Worm (Caenorhabditis elegans) whole organism, late embryonic: ENCODE data around the gene F27E5.5.

Experiments
- C08G9.2 ChIP-seq: sonication (generic microtip); optimal IDR thresholded peaks from 2 replicates; lab custom pipeline; 2016; ENCODE audit warnings: mild to moderate bottlenecking, missing genetic modification characterization, moderate library complexity, missing compliant biosample characterization
- T23F11.4 ChIP-seq: fragments of 200-800 bp; sonication (Bioruptor generic); optimal IDR thresholded peaks from 2 replicates; lab custom pipeline; 2018; ENCODE audit warnings: mild to moderate bottlenecking, missing genetic modification characterization, missing compliant biosample characterization
- Y22D7AL.16 ChIP-seq: sonication (generic microtip); optimal IDR thresholded peaks from 2 replicates; lab custom pipeline; 2016; ENCODE audit warnings: missing genetic modification characterization, missing compliant biosample characterization
- ama-1 ChIP-seq: fragments of 150-350 bp; optimal IDR thresholded peaks from 2 replicates; lab custom pipeline; 2014
- ceh-14 ChIP-seq: sonication (generic microtip); optimal IDR thresholded peaks from 2 replicates; lab custom pipeline; 2016; ENCODE audit warnings: missing genotype, missing genetic modification characterization, missing compliant biosample characterization
- ceh-18 ChIP-seq: sonication (generic microtip); optimal IDR thresholded peaks from 2 replicates; lab custom pipeline; 2016; ENCODE audit warnings: missing genetic modification characterization, missing compliant biosample characterization
- ceh-19 ChIP-seq: fragments of 200-800 bp; sonication (Bioruptor generic); optimal IDR thresholded peaks from 2 replicates; lab custom pipeline; 2018; ENCODE audit warnings: mild to moderate bottlenecking, missing genetic modification characterization, missing compliant biosample characterization
- ceh-2 ChIP-seq: sonication (generic microtip); optimal IDR thresholded peaks from 2 replicates; lab custom pipeline; 2016; ENCODE audit warnings: missing genotype, missing genetic modification characterization, missing compliant biosample characterization
- ceh-22 ChIP-seq: sonication (generic microtip); optimal IDR thresholded peaks from 2 replicates; lab custom pipeline; 2017; ENCODE audit warnings: missing biosample characterization, missing genetic modification characterization
- ceh-24 ChIP-seq: sonication (generic microtip); optimal IDR thresholded peaks from 2 replicates; lab custom pipeline; 2016; ENCODE audit warnings: mild to moderate bottlenecking, missing genetic modification characterization, missing compliant biosample characterization
- ceh-31 ChIP-seq: sonication (generic microtip); optimal IDR thresholded peaks from 2 replicates; lab custom pipeline; 2016; ENCODE audit warnings: missing genetic modification characterization, missing compliant biosample characterization
- ceh-45 ChIP-seq: fragments of 200-800 bp; sonication (Bioruptor generic); IDR thresholded peaks from 2 replicates; pipeline ENCODE4 v1.3.6; 2022; ENCODE audit warnings: missing genetic modification reagents, missing genetic modification characterization, missing compliant biosample characterization
- ceh-9 ChIP-seq: sonication (generic microtip); optimal IDR thresholded peaks from 2 replicates; lab custom pipeline; 2016; ENCODE audit warnings: mild to moderate bottlenecking, missing genetic modification characterization, inconsistent platforms, missing compliant biosample characterization
- che-1 ChIP-seq: sonication (generic microtip); optimal IDR thresholded peaks from 2 replicates; lab custom pipeline; 2016; ENCODE audit warnings: mild to moderate bottlenecking, missing genetic modification characterization, missing compliant biosample characterization
- dmd-4 ChIP-seq: sonication (generic microtip); optimal IDR thresholded peaks from 2 replicates; lab custom pipeline; 2016; ENCODE audit warnings: borderline replicate concordance, missing genetic modification characterization, missing compliant biosample characterization
- elt-2 ChIP-seq: sonication (generic microtip); optimal IDR thresholded peaks from 2 replicates; lab custom pipeline; 2016; ENCODE audit warnings: missing genetic modification reagents, missing genetic modification characterization, missing compliant biosample characterization
- elt-4 ChIP-seq: sonication (generic microtip); optimal IDR thresholded peaks from 2 replicates; lab custom pipeline; 2016; ENCODE audit warnings: missing genetic modification characterization, missing compliant biosample characterization
- gmeb-2 ChIP-seq: sonication (generic microtip); optimal IDR thresholded peaks from 2 replicates; lab custom pipeline; 2016; ENCODE audit warnings: missing genetic modification characterization, inconsistent platforms, missing compliant biosample characterization
- hlh-13 ChIP-seq: fragments of 200-800 bp; sonication (Bioruptor generic); optimal IDR thresholded peaks from 2 replicates; lab custom pipeline; 2018; ENCODE audit warnings: mild to moderate bottlenecking, missing genetic modification characterization, missing compliant biosample characterization
- hlh-30 ChIP-seq: sonication (generic microtip); optimal IDR thresholded peaks from 2 replicates; lab custom pipeline; 2017; ENCODE audit warnings: antibody characterized with exemption, missing genetic modification characterization, missing compliant biosample characterization; ENCODE audit not compliant: insufficient read depth
- hlh-6 ChIP-seq: sonication (generic microtip); optimal IDR thresholded peaks from 2 replicates; lab custom pipeline; 2016; ENCODE audit warnings: missing genotype, missing genetic modification characterization, missing compliant biosample characterization
- madf-2 ChIP-seq: sonication (generic microtip); optimal IDR thresholded peaks from 2 replicates; lab custom pipeline; 2017; ENCODE audit warnings: missing genetic modification characterization, missing compliant biosample characterization
- mec-3 ChIP-seq: sonication (generic microtip); optimal IDR thresholded peaks from 2 replicates; lab custom pipeline; 2016; ENCODE audit warnings: borderline replicate concordance, missing genetic modification characterization, missing compliant biosample characterization
- npax-4 ChIP-seq: sonication (generic microtip); optimal IDR thresholded peaks from 2 replicates; lab custom pipeline; 2016; ENCODE audit warnings: missing genetic modification characterization, missing compliant biosample characterization
- pax-1 ChIP-seq: fragments of 150-350 bp; optimal IDR thresholded peaks from 2 replicates; lab custom pipeline; 2014; ENCODE audit warnings: missing biosample characterization, missing genetic modification characterization
- pha-4 ChIP-seq: fragments of 150-350 bp; optimal IDR thresholded peaks from 2 replicates; lab custom pipeline; 2018; ENCODE audit warnings: missing biosample characterization, missing genetic modification reagents, missing genetic modification characterization
- pqm-1 ChIP-seq: sonication (generic microtip); optimal IDR thresholded peaks from 2 replicates; lab custom pipeline; 2016; ENCODE audit warnings: missing genetic modification characterization, missing compliant biosample characterization
- sdc-2 ChIP-seq: sonication (generic microtip); optimal IDR thresholded peaks from 2 replicates; lab custom pipeline; 2016; ENCODE audit warnings: missing genotype, missing genetic modification characterization, missing compliant biosample characterization
- sox-2 ChIP-seq: fragments of 200-800 bp; sonication (Bioruptor generic); IDR thresholded peaks from 2 replicates; pipeline ENCODE4 v1.3.6; 2022; ENCODE audit warnings: missing genetic modification reagents, missing genetic modification characterization, missing compliant biosample characterization
- sox-4 ChIP-seq: sonication (generic microtip); optimal IDR thresholded peaks from 2 replicates; lab custom pipeline; 2017; ENCODE audit warnings: mild to moderate bottlenecking, missing genetic modification characterization, inconsistent platforms, missing compliant biosample characterization
- unc-42 ChIP-seq: sonication (generic microtip); optimal IDR thresholded peaks from 2 replicates; lab custom pipeline; 2016; ENCODE audit warnings: missing genotype, missing genetic modification characterization, missing compliant biosample characterization

The F27E5.5 gene

ce11 chrII:10098428-10098827 is 33.2 kb downstream of the F27E5.5 start:
- TF ChIP-seq pha-4 (no peak), ceh-22 (tag; lab: Kevin White, UChicago) (no peak), gmeb-2 (no peak), dmd-4 (tag; lab: Kevin White, UChicago) (no peak), ceh-19 (no peak), C08G9.2 (tag; lab: Kevin White, UChicago) (no peak), hlh-6 (no peak), ceh-24 (tag; lab: Kevin White, UChicago) (no peak), ceh-14 (tag; lab: Kevin White, UChicago) (no peak), pax-1 (tag; lab: Kevin White, UChicago) (no peak), elt-2 (no peak), npax-4 (tag; lab: Kevin White, UChicago) (no peak), ceh-45 (GFP tag; lab: Robert Waterston, UW) (no peak), ceh-31 (tag; lab: Kevin White, UChicago) (no peak), hlh-13 (GFP tag; lab: Kevin White, UChicago) (no peak), Y22D7AL.16 (tag; lab: Kevin White, UChicago) (no peak), ceh-18 (tag; lab: Kevin White, UChicago) (no peak), elt-4 (no peak), pqm-1 (no peak), ceh-2 (no peak)

- TF ChIP-seq mec-3 (tag; lab: Kevin White, UChicago) (no peak), sox-4 (tag; lab: Kevin White, UChicago) (no peak), ama-1 (lab: Kevin White, UChicago) (no peak), elt-2 (peak; percentile 74), che-1 (tag; lab: Kevin White, UChicago) (no peak)
These were observed 36.4 kb downstream of the F27E5.5 start for ce11 chrII:10095224-10095623.

ce11 chrII:10094190-10094923 is 37.3 kb downstream of the F27E5.5 start, which contains the start of gene lact-2:
lact-2 (plus strand) TSS chrII:10094873.
- TF ChIP-seq madf-2 (tag; lab: Kevin White, UChicago), result no peak
- no peak for TF ChIP-seq ceh-9 (tag; lab: Kevin White, UChicago)
- TF ChIP-seq sox-2 (GFP tag; lab: Robert Waterston, UW), result no peak
- TF ChIP-seq ceh-14 (tag; lab: Kevin White, UChicago), result no peak

ce11 chrII:10093120-10093519 is 38.5 kb downstream of the F27E5.5 start:
- no peak for TF ChIP-seq sdc-2 (tag; lab: Kevin White, UChicago)
- no peak for TF ChIP-seq hlh-30 (tag; lab: Kevin White, UChicago)
- no peak for TF ChIP-seq che-1 (tag; lab: Kevin White, UChicago)

ce11 chrII:10084482-10084881 is 47.2 kb downstream of the F27E5.5 start:
- no peak for TF ChIP-seq T23F11.4 (GFP tag; lab: Kevin White, UChicago)
- peak; percentile 79 for TF ChIP-seq unc-42 (tag; lab: Kevin White, UChicago)
- TF ChIP-seq ceh-14 (tag; lab: Kevin White, UChicago), result no peak
